Worm (Caenorhabditis elegans) whole organism, L4 larva: ENCODE results near the gene F32D8.13.

Source experiments
- aly-2 ChIP-seq: sonication (generic microtip); optimal IDR thresholded peaks from 2 replicates; lab custom pipeline; 2018; ENCODE audit warnings: missing biosample characterization, missing genetic modification characterization
- ces-1 ChIP-seq: fragments of 150-350 bp; sonication (generic microtip); optimal IDR thresholded peaks from 4 replicates; lab custom pipeline; 2014; ENCODE audit warnings: missing biosample characterization, missing genetic modification reagents, missing genetic modification characterization

- TF ChIP-seq ces-1 (GFP tag; lab: Kevin White, UChicago) (no peak), aly-2 (tag; lab: Kevin White, UChicago) (no peak)
Observed at ce11 chrV:10931189-10931588, 34.8 kb upstream of the F32D8.13 start, which contains the start of gene scvp-1.
